Fruit fly (Drosophila melanogaster): ENCODE results near the gene SdhBL.

SdhBL gene

dm6 chrX:18848338-18849021, 45.8 kb upstream of the SdhBL start, which contains the start of gene shop (continued):
- TF ChIP-seq CG11560 (tag; IDR thresholded peaks at IDR 0.05) (0 out of 3 replicates have a peak, but pooled peaks have one; percentile 29), CG1603 (tag; optimal IDR thresholded peaks at IDR 0.05) (peak; percentile 73), Atf6 (GFP tag; IDR thresholded peaks at IDR 0.05) (peak; percentile 69), bigmax (GFP tag; optimal IDR thresholded peaks at IDR 0.05) (no peak), Hr3 (GFP tag; optimal IDR thresholded peaks at IDR 0.05) (peak; percentile 86), CG6254 (GFP tag; optimal IDR thresholded peaks at IDR 0.05) (peak; percentile 54), lola (GFP tag; optimal IDR thresholded peaks at IDR 0.05) (peak in 1 of 3 experiments; percentile 82), CG11247 (GFP tag; IDR thresholded peaks at IDR 0.05) (peak; percentile 73), CG7556 (GFP tag; optimal IDR thresholded peaks at IDR 0.05) (peak; percentile 90), Hr78 (GFP tag; optimal IDR thresholded peaks at IDR 0.05) (peak in 1 of 2 experiments; percentile 63), Optix (GFP tag; IDR thresholded peaks at IDR 0.05) (no peak; the same call in 2 of the 3 replicates), cato (GFP tag; optimal IDR thresholded peaks at IDR 0.05; ENCODE audit: borderline replicate concordance) (peak; percentile 75), CG13287 (GFP tag; IDR thresholded peaks at IDR 0.05; ENCODE audit: partially characterized antibody) (peak; percentile 54), grau (tag; optimal IDR thresholded peaks at IDR 0.05) (peak; percentile 92), h (optimal IDR thresholded peaks at IDR 0.05) (no peak), CG33557 (GFP tag; optimal IDR thresholded peaks at IDR 0.05) (peak; percentile 68), sc (optimal IDR thresholded peaks at IDR 0.05) (no peak), sc (GFP tag; optimal IDR thresholded peaks at IDR 0.05) (peak; percentile 63), Sox100B (GFP tag; optimal IDR thresholded peaks at IDR 0.05) (peak; percentile 92), dm (GFP tag; optimal IDR thresholded peaks at IDR 0.05) (peak; percentile 73), Nf-YA (GFP tag; IDR thresholded peaks at IDR 0.05) (0 out of 2 replicates have a peak, but pooled peaks have one; percentile 31), Mad (GFP tag; optimal IDR thresholded peaks at IDR 0.05) (peak; percentile 67), CG10565 (GFP tag; optimal IDR thresholded peaks at IDR 0.05) (peak; percentile 20), PHDP (tag; optimal IDR thresholded peaks at IDR 0.05) (peak; percentile 85), tna (GFP tag; IDR thresholded peaks at IDR 0.05; ENCODE audit: partially characterized antibody) (peak; percentile 12; the same call in 1 of the 2 replicates), eve (GFP tag; optimal IDR thresholded peaks at IDR 0.05) (no peak), chm (GFP tag; IDR thresholded peaks at IDR 0.05) (0 out of 2 replicates have a peak, but pooled peaks have one; percentile 45), ssp (GFP tag; IDR thresholded peaks at IDR 0.05) (peak; percentile 65), CG32772 (GFP tag; IDR thresholded peaks at IDR 0.05) (peak; percentile 46; the same call in 1 of the 2 replicates), fd64A (GFP tag; optimal IDR thresholded peaks at IDR 0.05) (peak; percentile 40), ap (GFP tag; IDR thresholded peaks at IDR 0.05) (peak; percentile 40; the same call in 1 of the 2 replicates), Ptx1 (GFP tag; IDR thresholded peaks at IDR 0.05) (peak; percentile 80), CG4820 (GFP tag; optimal IDR thresholded peaks at IDR 0.05) (peak; percentile 75), Doc3 (GFP tag; IDR thresholded peaks at IDR 0.05; ENCODE audit: partially characterized antibody) (peak; percentile 52), CG10274 (GFP tag; optimal IDR thresholded peaks at IDR 0.05) (peak; percentile 76), CG14860 (GFP tag; IDR thresholded peaks at IDR 0.05; ENCODE audit: partially characterized antibody) (no peak), CG6791 (GFP tag; IDR thresholded peaks at IDR 0.05; ENCODE audit: partially characterized antibody) (0 out of 3 replicates have a peak, but pooled peaks have one; percentile 55), schlank (tag; optimal IDR thresholded peaks at IDR 0.05) (peak; percentile 61), cas (GFP tag; IDR thresholded peaks at IDR 0.05) (no peak), H15 (GFP tag; IDR thresholded peaks at IDR 0.05) (peak; percentile 47; the same call in 1 of the 3 replicates), Aef1 (GFP tag; IDR thresholded peaks at IDR 0.05) (peak; percentile 71), nmo (GFP tag; optimal IDR thresholded peaks at IDR 0.05) (peak; percentile 93), CG2875 (GFP tag; optimal IDR thresholded peaks at IDR 0.05) (peak; percentile 69), B-H2 (GFP tag; optimal IDR thresholded peaks at IDR 0.05) (peak; percentile 64), kay (GFP tag; optimal IDR thresholded peaks at IDR 0.05) (peak; percentile 54), CG14014 (GFP tag; IDR thresholded peaks at IDR 0.05) (peak; percentile 73; the same call in 1 of the 2 replicates), MTF-1 (GFP tag; optimal IDR thresholded peaks at IDR 0.05; ENCODE audit: borderline replicate concordance) (peak; percentile 6), kah (GFP tag; optimal IDR thresholded peaks at IDR 0.05) (no peak)

All from whole organism, embryonic.